Worm (Caenorhabditis elegans): ENCODE measurements around the gene srlf-1.

Gene srlf-1

ce11 chrII:7812332-7812731, 21.9 kb downstream of the srlf-1 start:
- no peak for TF ChIP-seq nhr-11 (tag; optimal IDR thresholded peaks at IDR 0.05)
- no peak for TF ChIP-seq C08G9.2 (tag; optimal IDR thresholded peaks at IDR 0.05)
- no peak for TF ChIP-seq mec-3 (tag; optimal IDR thresholded peaks at IDR 0.05; ENCODE audit: borderline replicate concordance)
- TF ChIP-seq F13H6.1 (tag; optimal IDR thresholded peaks at IDR 0.05) = no peak
- no peak for TF ChIP-seq ceh-22 (tag; optimal IDR thresholded peaks at IDR 0.05)
- no peak for TF ChIP-seq pqm-1 (tag; optimal IDR thresholded peaks at IDR 0.05)
- TF ChIP-seq ama-1 (optimal IDR thresholded peaks at IDR 0.05) = peak; percentile 39
- no peak for TF ChIP-seq pat-9 (tag; optimal IDR thresholded peaks at IDR 0.05)
- TF ChIP-seq elt-2 (tag; optimal IDR thresholded peaks at IDR 0.05) = peak; percentile 46
- peak; percentile 15 for TF ChIP-seq sdc-2 (tag; optimal IDR thresholded peaks at IDR 0.05)
- no peak for TF ChIP-seq unc-42 (tag; optimal IDR thresholded peaks at IDR 0.05)
- TF ChIP-seq dmd-4 (tag; optimal IDR thresholded peaks at IDR 0.05; ENCODE audit: borderline replicate concordance) = no peak
- TF ChIP-seq ceh-30 (tag; optimal IDR thresholded peaks at IDR 0.05) = no peak
- TF ChIP-seq npax-4 (tag; optimal IDR thresholded peaks at IDR 0.05) = no peak
- TF ChIP-seq unc-55 (GFP tag; optimal IDR thresholded peaks at IDR 0.05) = peak; percentile 1
- TF ChIP-seq fax-1 (tag; optimal IDR thresholded peaks at IDR 0.05) = no peak
- no peak for TF ChIP-seq hlh-6 (tag; optimal IDR thresholded peaks at IDR 0.05)
- TF ChIP-seq ceh-31 (tag; optimal IDR thresholded peaks at IDR 0.05) = no peak

ce11 chrII:7813237-7813636, 22.8 kb downstream of the srlf-1 start:
- peak; percentile 27 for TF ChIP-seq ceh-31 (tag; optimal IDR thresholded peaks at IDR 0.05)
- no peak for TF ChIP-seq elt-2 (tag; optimal IDR thresholded peaks at IDR 0.05)
- no peak for TF ChIP-seq K09A11.1 (tag; optimal IDR thresholded peaks at IDR 0.05; ENCODE audit: insufficient read depth)

ce11 chrII:7813645-7814044, 23.3 kb downstream of the srlf-1 start:
- TF ChIP-seq mec-3 (tag; optimal IDR thresholded peaks at IDR 0.05; ENCODE audit: borderline replicate concordance) = no peak
- TF ChIP-seq hlh-6 (tag; optimal IDR thresholded peaks at IDR 0.05) = no peak
- no peak for TF ChIP-seq hlh-15 (tag; optimal IDR thresholded peaks at IDR 0.05)
- no peak for TF ChIP-seq gmeb-2 (tag; optimal IDR thresholded peaks at IDR 0.05)
- no peak for TF ChIP-seq ceh-31 (tag; optimal IDR thresholded peaks at IDR 0.05)
- TF ChIP-seq tbx-2 (tag; optimal IDR thresholded peaks at IDR 0.05) = no peak
- no peak for TF ChIP-seq nhr-11 (tag; optimal IDR thresholded peaks at IDR 0.05)
- TF ChIP-seq C08G9.2 (tag; optimal IDR thresholded peaks at IDR 0.05) = no peak
- no peak for TF ChIP-seq pros-1 (tag; optimal IDR thresholded peaks at IDR 0.05)
- TF ChIP-seq unc-86 (tag; optimal IDR thresholded peaks at IDR 0.05) = no peak
- TF ChIP-seq sdc-2 (tag; optimal IDR thresholded peaks at IDR 0.05) = no peak
- no peak for TF ChIP-seq zip-5 (tag; optimal IDR thresholded peaks at IDR 0.05)
- TF ChIP-seq pax-1 (tag; optimal IDR thresholded peaks at IDR 0.05) = no peak
- TF ChIP-seq ceh-22 (tag; optimal IDR thresholded peaks at IDR 0.05) = no peak
- TF ChIP-seq ceh-19 (GFP tag; optimal IDR thresholded peaks at IDR 0.05) = no peak

- TF ChIP-seq che-1 (tag; optimal IDR thresholded peaks at IDR 0.05) = no peak
- no peak for TF ChIP-seq zip-5 (tag; optimal IDR thresholded peaks at IDR 0.05)
- no peak for TF ChIP-seq C08G9.2 (tag; optimal IDR thresholded peaks at IDR 0.05)
- no peak for TF ChIP-seq tbx-7 (tag; optimal IDR thresholded peaks at IDR 0.05)
- no peak for TF ChIP-seq pha-4 (tag; optimal IDR thresholded peaks at IDR 0.05)
- TF ChIP-seq elt-2 (tag; optimal IDR thresholded peaks at IDR 0.05) = no peak
- peak; percentile 69 for TF ChIP-seq ceh-14 (tag; optimal IDR thresholded peaks at IDR 0.05)
- TF ChIP-seq unc-55 (GFP tag; optimal IDR thresholded peaks at IDR 0.05) = peak; percentile 74
- TF ChIP-seq rnt-1 (tag; optimal IDR thresholded peaks at IDR 0.05) = no peak
- no peak for TF ChIP-seq ceh-9 (tag; optimal IDR thresholded peaks at IDR 0.05)
- TF ChIP-seq T23F11.4 (GFP tag; optimal IDR thresholded peaks at IDR 0.05) = no peak
- peak; percentile 42 for TF ChIP-seq unc-42 (tag; optimal IDR thresholded peaks at IDR 0.05)
- TF ChIP-seq pat-9 (tag; optimal IDR thresholded peaks at IDR 0.05) = no peak
- TF ChIP-seq pha-2 (tag; optimal IDR thresholded peaks at IDR 0.05) = peak; percentile 11
- no peak for TF ChIP-seq hlh-30 (tag; optimal IDR thresholded peaks at IDR 0.05; ENCODE audit: insufficient read depth)
- no peak for TF ChIP-seq ttx-3 (tag; optimal IDR thresholded peaks at IDR 0.05)
- no peak for TF ChIP-seq lim-6 (tag; optimal IDR thresholded peaks at IDR 0.05)
- no peak for TF ChIP-seq ceh-2 (tag; optimal IDR thresholded peaks at IDR 0.05)
- TF ChIP-seq pqm-1 (tag; optimal IDR thresholded peaks at IDR 0.05) = no peak
- no peak for TF ChIP-seq ceh-48 (tag; optimal IDR thresholded peaks at IDR 0.05)
- no peak for TF ChIP-seq ceh-6 (GFP tag; optimal IDR thresholded peaks at IDR 0.05)
- no peak for TF ChIP-seq nhr-232 (tag; optimal IDR thresholded peaks at IDR 0.05)
- TF ChIP-seq nfya-1 (tag; optimal IDR thresholded peaks at IDR 0.05) = peak; percentile 23
- TF ChIP-seq tbx-2 (tag; optimal IDR thresholded peaks at IDR 0.05) = peak; percentile 20
- peak; percentile 46 for TF ChIP-seq ceh-31 (tag; optimal IDR thresholded peaks at IDR 0.05)
- TF ChIP-seq unc-3 (GFP tag; conservative IDR thresholded peaks at IDR 0.05) = no peak
- no peak for TF ChIP-seq unc-3 (tag; optimal IDR thresholded peaks at IDR 0.05)
Observed at ce11 chrII:7814215-7814614, 23.8 kb downstream of the srlf-1 start.
